Fruit fly (Drosophila melanogaster) whole organism, embryonic: Measurements from ENCODE around the gene Gel.

Experiments used
- BEAF-32 ChIP-seq: fragments of 200-800 bp; sonication (Bioruptor generic); optimal IDR thresholded peaks from 3 replicates; lab custom pipeline; 2017; ENCODE audit warnings: missing biosample characterization, missing genetic modification characterization, mild to moderate bottlenecking, moderate library complexity, missing genetic modification reagents
- C15 ChIP-seq: fragments of 200-800 bp; sonication (Bioruptor generic); IDR thresholded peaks from 3 replicates; pipeline ENCODE4 v1.3.6; 2022; ENCODE audit warnings: missing biosample characterization, missing genetic modification characterization
- CG10209 ChIP-seq: fragments of 200-800 bp; sonication (Bioruptor generic); optimal IDR thresholded peaks from 3 replicates; lab custom pipeline; 2017; ENCODE audit warnings: missing biosample characterization, mild to moderate bottlenecking, missing genetic modification characterization, missing genetic modification reagents
- CG10321 ChIP-seq: fragments of 200-800 bp; sonication (Bioruptor generic); IDR thresholded peaks from 2 replicates; pipeline ENCODE4 v1.3.6; 2022; ENCODE audit warnings: missing biosample characterization, missing genetic modification characterization
- CG10431 ChIP-seq: fragments of 200-800 bp; sonication (Bioruptor generic); optimal IDR thresholded peaks from 3 replicates; lab custom pipeline; 2018; ENCODE audit warnings: missing biosample characterization, mild to moderate bottlenecking, missing genetic modification characterization
- CG10565 ChIP-seq: fragments of 200-800 bp; sonication (Bioruptor generic); optimal IDR thresholded peaks from 3 replicates; lab custom pipeline; 2016; ENCODE audit warnings: missing biosample characterization, mild to moderate bottlenecking, missing genetic modification characterization
- CG11456 ChIP-seq: fragments of 200-800 bp; sonication (Bioruptor generic); IDR thresholded peaks from 3 replicates; pipeline ENCODE4 v1.3.6; 2022; ENCODE audit warnings: missing biosample characterization, missing genetic modification characterization
- CG11695 ChIP-seq: fragments of 200-800 bp; sonication (Bioruptor generic); IDR thresholded peaks from 3 replicates; pipeline ENCODE4 v1.3.6; 2022; ENCODE audit warnings: missing biosample characterization, missing genetic modification characterization
- CG12219 ChIP-seq: fragments of 200-800 bp; sonication (Bioruptor generic); optimal IDR thresholded peaks from 3 replicates; lab custom pipeline; 2018; ENCODE audit warnings: missing biosample characterization, mild to moderate bottlenecking, missing genetic modification characterization
- CG12236 ChIP-seq: fragments of 200-800 bp; sonication (Bioruptor generic); optimal IDR thresholded peaks from 2 replicates; lab custom pipeline; 2016; ENCODE audit warnings: missing biosample characterization, missing genetic modification characterization
- CG13424 ChIP-seq: fragments of 200-800 bp; sonication (Bioruptor generic); optimal IDR thresholded peaks from 2 replicates; lab custom pipeline; 2019; ENCODE audit warnings: missing biosample characterization, mild to moderate bottlenecking, missing genetic modification characterization, moderate library complexity
- CG14667 ChIP-seq: fragments of 200-800 bp; sonication (Bioruptor generic); IDR thresholded peaks from 2 replicates; pipeline ENCODE4 v1.3.6; 2022; ENCODE audit warnings: missing biosample characterization, missing genetic modification characterization
- CG17328 ChIP-seq: fragments of 200-800 bp; sonication (Bioruptor generic); IDR thresholded peaks from 2 replicates; pipeline ENCODE4 v1.3.6; 2022; ENCODE audit warnings: missing biosample characterization, missing genetic modification characterization
- CG18476 ChIP-seq: fragments of 200-800 bp; sonication (Bioruptor generic); optimal IDR thresholded peaks from 2 replicates; lab custom pipeline; 2016; ENCODE audit warnings: missing biosample characterization, mild to moderate bottlenecking, missing genetic modification characterization
- CG31224 ChIP-seq: fragments of 200-800 bp; sonication (Bioruptor generic); IDR thresholded peaks from 2 replicates; pipeline ENCODE4 v1.3.6; 2022; ENCODE audit warnings: missing biosample characterization, missing genetic modification characterization
- CG34376 ChIP-seq: fragments of 200-800 bp; sonication (Bioruptor generic); optimal IDR thresholded peaks from 2 replicates; lab custom pipeline; 2018; ENCODE audit warnings: missing biosample characterization, mild to moderate bottlenecking, missing genetic modification characterization
- CG42726 ChIP-seq: fragments of 200-800 bp; sonication (Bioruptor generic); IDR thresholded peaks from 2 replicates; pipeline ENCODE4 v1.3.6; 2022; ENCODE audit warnings: missing biosample characterization, missing genetic modification characterization; ENCODE audit not compliant: partially characterized antibody
- CG4707 ChIP-seq: fragments of 200-800 bp; sonication (Bioruptor generic); optimal IDR thresholded peaks from 2 replicates; lab custom pipeline; 2018; ENCODE audit warnings: missing biosample characterization, mild to moderate bottlenecking, missing genetic modification characterization, moderate library complexity
- CG7271 ChIP-seq: fragments of 200-800 bp; sonication (Bioruptor generic); optimal IDR thresholded peaks from 2 replicates; lab custom pipeline; 2018; ENCODE audit warnings: missing biosample characterization, mild to moderate bottlenecking, missing genetic modification characterization, moderate library complexity
- CG9215 ChIP-seq: fragments of 200-800 bp; sonication (Bioruptor generic); IDR thresholded peaks from 2 replicates; pipeline ENCODE4 v1.3.6; 2022; ENCODE audit warnings: missing biosample characterization, missing genetic modification characterization
- E2f1 ChIP-seq: fragments of 200-800 bp; sonication (Bioruptor generic); IDR thresholded peaks from 2 replicates; pipeline ENCODE4 v1.3.6; 2022; ENCODE audit warnings: missing biosample characterization, missing genetic modification characterization
- E2f2 ChIP-seq: fragments of 200-800 bp; sonication (Bioruptor generic); IDR thresholded peaks from 2 replicates; pipeline ENCODE4 v1.3.6; 2022; ENCODE audit warnings: missing biosample characterization, missing genetic modification characterization
- Gsc ChIP-seq: fragments of 200-800 bp; sonication (Bioruptor generic); IDR thresholded peaks from 2 replicates; pipeline ENCODE4 v1.3.6; 2022; ENCODE audit warnings: missing biosample characterization, missing genetic modification characterization
- Hey ChIP-seq: fragments of 200-800 bp; sonication (Bioruptor generic); optimal IDR thresholded peaks from 3 replicates; lab custom pipeline; 2018; ENCODE audit warnings: missing biosample characterization, mild to moderate bottlenecking, missing genetic modification characterization
- Hmr ChIP-seq: fragments of 200-800 bp; sonication (Bioruptor generic); optimal IDR thresholded peaks from 3 replicates; lab custom pipeline; 2017; ENCODE audit warnings: mild to moderate bottlenecking, missing biosample characterization, missing genetic modification reagents, missing genetic modification characterization
- Kr ChIP-seq: fragments of 200-800 bp; sonication (Bioruptor generic); optimal IDR thresholded peaks from 2 replicates; lab custom pipeline; 2017; ENCODE audit warnings: missing biosample characterization, mild to moderate bottlenecking, missing genetic modification characterization
- Optix ChIP-seq: fragments of 200-800 bp; sonication (Bioruptor generic); IDR thresholded peaks from 3 replicates; pipeline ENCODE4 v1.3.6; 2022; ENCODE audit warnings: missing biosample characterization, missing genetic modification characterization
- Ptx1 ChIP-seq: fragments of 200-800 bp; sonication (Bioruptor generic); IDR thresholded peaks from 2 replicates; pipeline ENCODE4 v1.3.6; 2022; ENCODE audit warnings: missing biosample characterization, missing genetic modification characterization
- Rfx ChIP-seq: fragments of 200-800 bp; sonication (Bioruptor generic); IDR thresholded peaks from 2 replicates; pipeline ENCODE4 v1.3.6; 2022; ENCODE audit warnings: missing biosample characterization, missing genetic modification characterization
- Stat92E ChIP-seq, 3 experiments: fragments of >200 bp in 2 of 3; fragments of 200-800 bp in 1 of 3; sonication (Bioruptor generic) in 1 of 3; optimal IDR thresholded peaks; 2 replicates each; lab custom pipeline; 2017 to 2019; ENCODE audit warnings: missing biosample characterization in 3 of 3, missing genetic modification characterization in 3 of 3, mild to moderate bottlenecking in 1 of 3, moderate library complexity in 1 of 3
- TFAM ChIP-seq: fragments of 200-800 bp; sonication (Bioruptor generic); optimal IDR thresholded peaks from 2 replicates; lab custom pipeline; 2017; ENCODE audit warnings: missing biosample characterization, missing genetic modification characterization, inconsistent platforms
- aop ChIP-seq: fragments of 200-800 bp; sonication (Bioruptor generic); IDR thresholded peaks from 2 replicates; pipeline ENCODE4 v1.3.6; 2022; ENCODE audit warnings: missing biosample characterization, missing genetic modification characterization
- ase ChIP-seq: fragments of 200-800 bp; sonication (Bioruptor generic); IDR thresholded peaks from 3 replicates; pipeline ENCODE4 v1.3.6; 2022; ENCODE audit warnings: missing biosample characterization, missing genetic modification characterization
- ato ChIP-seq: fragments of 200-800 bp; sonication (Bioruptor generic); IDR thresholded peaks from 2 replicates; pipeline ENCODE4 v1.3.6; 2022; ENCODE audit warnings: missing biosample characterization, missing genetic modification characterization; ENCODE audit not compliant: partially characterized antibody
- br ChIP-seq: fragments of >200 bp; optimal IDR thresholded peaks from 2 replicates; lab custom pipeline; 2017
- caup ChIP-seq: fragments of 200-800 bp; sonication (Bioruptor generic); optimal IDR thresholded peaks from 3 replicates; lab custom pipeline; 2017; ENCODE audit warnings: missing biosample characterization, mild to moderate bottlenecking, missing genetic modification characterization, moderate library complexity; ENCODE audit not compliant: severe bottlenecking
- danr ChIP-seq: fragments of 200-800 bp; sonication (Bioruptor generic); IDR thresholded peaks from 2 replicates; pipeline ENCODE4 v1.3.6; 2022; ENCODE audit warnings: missing biosample characterization, missing genetic modification characterization
- dimm ChIP-seq: fragments of 200-800 bp; sonication (Bioruptor generic); IDR thresholded peaks from 2 replicates; pipeline ENCODE4 v1.3.6; 2022; ENCODE audit warnings: missing biosample characterization, missing genetic modification characterization
- gcm ChIP-seq: fragments of 200-800 bp; sonication (Bioruptor generic); optimal IDR thresholded peaks from 2 replicates; lab custom pipeline; 2019; ENCODE audit warnings: missing biosample characterization, mild to moderate bottlenecking, missing genetic modification characterization, moderate library complexity
- gfzf ChIP-seq: fragments of 200-800 bp; sonication (Bioruptor generic); optimal IDR thresholded peaks from 2 replicates; lab custom pipeline; 2016; ENCODE audit warnings: missing biosample characterization, mild to moderate bottlenecking, missing genetic modification characterization, moderate library complexity
- hth ChIP-seq: fragments of >200 bp; optimal IDR thresholded peaks from 2 replicates; lab custom pipeline; 2017; ENCODE audit warnings: inconsistent platforms
- p53 ChIP-seq: fragments of 200-800 bp; sonication (Bioruptor generic); optimal IDR thresholded peaks from 2 replicates; lab custom pipeline; 2016; ENCODE audit warnings: missing biosample characterization, missing genetic modification characterization
- peb ChIP-seq: fragments of 200-800 bp; sonication (Bioruptor generic); IDR thresholded peaks from 2 replicates; pipeline ENCODE4 v1.3.6; 2022; ENCODE audit warnings: missing biosample characterization, missing genetic modification characterization
- phol ChIP-seq: fragments of 200-800 bp; sonication (Bioruptor generic); optimal IDR thresholded peaks from 3 replicates; lab custom pipeline; 2018; ENCODE audit warnings: missing biosample characterization, mild to moderate bottlenecking, missing genetic modification characterization, moderate library complexity
- row ChIP-seq: fragments of 200-800 bp; sonication (Bioruptor generic); IDR thresholded peaks from 3 replicates; pipeline ENCODE4 v1.3.6; 2022; ENCODE audit warnings: missing biosample characterization, missing genetic modification characterization
- salm ChIP-seq: fragments of 200-800 bp; sonication (Bioruptor generic); optimal IDR thresholded peaks from 2 replicates; lab custom pipeline; 2018; ENCODE audit warnings: missing biosample characterization, mild to moderate bottlenecking, missing genetic modification characterization
- shn ChIP-seq: fragments of 200-800 bp; sonication (Bioruptor generic); optimal IDR thresholded peaks from 3 replicates; lab custom pipeline; 2016; ENCODE audit warnings: missing biosample characterization, missing genetic modification characterization
- sob ChIP-seq: fragments of 200-800 bp; sonication (Bioruptor generic); IDR thresholded peaks from 2 replicates; pipeline ENCODE4 v1.3.6; 2022; ENCODE audit warnings: missing biosample characterization, missing genetic modification characterization
- stwl ChIP-seq: fragments of 200-800 bp; sonication (Bioruptor generic); optimal IDR thresholded peaks from 3 replicates; lab custom pipeline; 2018; ENCODE audit warnings: missing biosample characterization, mild to moderate bottlenecking, missing genetic modification characterization, moderate library complexity
- sug ChIP-seq: fragments of 200-800 bp; optimal IDR thresholded peaks from 2 replicates; lab custom pipeline; 2019; ENCODE audit warnings: missing biosample characterization, mild to moderate bottlenecking, missing genetic modification characterization, moderate library complexity
- tio ChIP-seq: fragments of 200-800 bp; sonication (Bioruptor generic); optimal IDR thresholded peaks from 2 replicates; lab custom pipeline; 2017; ENCODE audit warnings: missing biosample characterization, missing genetic modification characterization, inconsistent platforms
- usp ChIP-seq: fragments of >200 bp; optimal IDR thresholded peaks from 2 replicates; lab custom pipeline; 2017; ENCODE audit warnings: missing biosample characterization, missing genetic modification characterization
- yki ChIP-seq: fragments of >200 bp; optimal IDR thresholded peaks from 3 replicates; lab custom pipeline; 2018

Gene Gel

dm6 chr3R:4220780-4221179 lies 14.2 kb upstream of the Gel start (continued):
- TF ChIP-seq Stat92E (GFP tag; optimal IDR thresholded peaks at IDR 0.05; lab: Kevin White, UChicago), result peak in 1 of 3 experiments; percentile 6
- no peak for TF ChIP-seq Hey (tag; lab: Kevin White, UChicago)
- no peak for TF ChIP-seq CG10321 (GFP tag; lab: Robert Waterston, UW)
- no peak for TF ChIP-seq Kr (GFP tag; lab: Kevin White, UChicago)
- TF ChIP-seq row (GFP tag; lab: Robert Waterston, UW), result peak; percentile 73
- TF ChIP-seq CG31224 (GFP tag; lab: Robert Waterston, UW), result no peak
- TF ChIP-seq salm, result no peak
- no peak for TF ChIP-seq CG11695 (GFP tag; lab: Robert Waterston, UW)
- no peak for TF ChIP-seq TFAM (GFP tag; lab: Kevin White, UChicago)
- TF ChIP-seq CG9215, result no peak
- TF ChIP-seq sob (GFP tag; lab: Robert Waterston, UW), result peak; percentile 74
- no peak for TF ChIP-seq gcm
- TF ChIP-seq CG42726 (GFP tag; lab: Robert Waterston, UW), result peak; percentile 98
- TF ChIP-seq tio, result no peak
- no peak for TF ChIP-seq CG4707 (GFP tag; lab: Kevin White, UChicago)
- peak; percentile 74 for TF ChIP-seq Hmr
- peak; percentile 58 for TF ChIP-seq stwl (tag; lab: Kevin White, UChicago)
- TF ChIP-seq CG10565 (GFP tag; lab: Kevin White, UChicago), result no peak
- no peak for TF ChIP-seq Gsc (GFP tag; lab: Robert Waterston, UW)
- no peak for TF ChIP-seq br (lab: Kevin White, UChicago)
- peak; percentile 76 for TF ChIP-seq Rfx (GFP tag; lab: Robert Waterston, UW)
- peak; percentile 35 for TF ChIP-seq shn (GFP tag; lab: Kevin White, UChicago)
- TF ChIP-seq CG10209, result no peak
- no peak for TF ChIP-seq CG10431 (GFP tag; lab: Kevin White, UChicago)
- peak; percentile 51 for TF ChIP-seq CG34376
- TF ChIP-seq hth (lab: Kevin White, UChicago), result no peak
- no peak for TF ChIP-seq p53 (GFP tag; lab: Kevin White, UChicago)
- no peak for TF ChIP-seq C15 (GFP tag; lab: Robert Waterston, UW)
- peak; percentile 45 for TF ChIP-seq Ptx1
- TF ChIP-seq Optix (GFP tag; lab: Robert Waterston, UW), result no peak
- no peak for TF ChIP-seq usp (GFP tag; lab: Kevin White, UChicago)
- TF ChIP-seq gfzf (GFP tag; lab: Kevin White, UChicago), result peak; percentile 31
- TF ChIP-seq E2f1 (GFP tag; lab: Robert Waterston, UW), result no peak
- TF ChIP-seq CG14667 (GFP tag; lab: Robert Waterston, UW), result no peak
- TF ChIP-seq CG13424 (tag; lab: Kevin White, UChicago), result peak; percentile 14
- no peak for TF ChIP-seq danr (GFP tag; lab: Robert Waterston, UW)
- no peak for TF ChIP-seq peb (GFP tag; lab: Robert Waterston, UW)
- peak; percentile 52 for TF ChIP-seq sug (tag; lab: Kevin White, UChicago)
- TF ChIP-seq CG12219 (GFP tag; lab: Kevin White, UChicago), result no peak
- no peak for TF ChIP-seq ase (GFP tag; lab: Robert Waterston, UW)
- no peak for TF ChIP-seq CG7271
- TF ChIP-seq dimm (GFP tag; lab: Robert Waterston, UW), result no peak
- TF ChIP-seq CG18476 (GFP tag; lab: Kevin White, UChicago), result no peak
- peak; percentile 65 for TF ChIP-seq CG17328 (GFP tag; lab: Robert Waterston, UW)
- TF ChIP-seq CG12236, result no peak
- TF ChIP-seq ato, result peak; percentile 97
- TF ChIP-seq yki, result no peak
- peak; percentile 41 for TF ChIP-seq phol (tag; lab: Kevin White, UChicago)
- no peak for TF ChIP-seq aop (GFP tag; lab: Robert Waterston, UW)
- peak; percentile 98 for TF ChIP-seq BEAF-32
- TF ChIP-seq caup (GFP tag; lab: Kevin White, UChicago), result no peak
- TF ChIP-seq CG11456 (GFP tag; lab: Robert Waterston, UW), result peak; percentile 66; the same call in 2 of the 3 replicates
- TF ChIP-seq E2f2, result peak; percentile 99
